Worm (Caenorhabditis elegans) whole organism, L4 larva: ENCODE measurements around the gene C03F11.2.

Source experiments
- F44E2.7 ChIP-seq: fragments of 200-800 bp; sonication (Bioruptor generic); IDR thresholded peaks from 2 replicates; pipeline ENCODE4 v2.1.2; 2022; ENCODE audit warnings: missing genetic modification characterization, missing compliant biosample characterization
- T20F7.1 ChIP-seq: fragments of 200-800 bp; sonication (Bioruptor generic); optimal IDR thresholded peaks from 2 replicates; lab custom pipeline; 2018; ENCODE audit warnings: mild to moderate bottlenecking, missing genetic modification characterization, missing compliant biosample characterization
- Y48G9A.11 ChIP-seq: fragments of 200-800 bp; sonication (Bioruptor generic); IDR thresholded peaks from 2 replicates; pipeline ENCODE4 v1.3.6; 2022; ENCODE audit warnings: missing genetic modification reagents, missing genetic modification characterization, missing compliant biosample characterization
- ZK546.5 ChIP-seq, 2 experiments: sonication (generic microtip); optimal IDR thresholded peaks; 2 replicates each; lab custom pipeline; 2017; ENCODE audit warnings: missing biosample characterization in 2 of 2, missing genetic modification characterization in 2 of 2
- aly-2 ChIP-seq: sonication (generic microtip); optimal IDR thresholded peaks from 2 replicates; lab custom pipeline; 2018; ENCODE audit warnings: missing biosample characterization, missing genetic modification characterization
- ceh-32 ChIP-seq: sonication (generic microtip); optimal IDR thresholded peaks from 2 replicates; lab custom pipeline; 2016; ENCODE audit warnings: mild to moderate bottlenecking, missing genetic modification characterization, missing compliant biosample characterization; ENCODE audit not compliant: poor library complexity
- ctbp-1 ChIP-seq: fragments of 200-800 bp; sonication (Bioruptor generic); IDR thresholded peaks from 2 replicates; pipeline ENCODE4 v1.3.6; 2022; ENCODE audit warnings: missing genetic modification reagents, missing genetic modification characterization, missing compliant biosample characterization
- daf-16 ChIP-seq, 3 experiments: sonication (generic microtip); optimal IDR thresholded peaks; 2 replicates each; lab custom pipeline; 2016 to 2017; ENCODE audit warnings: missing genetic modification characterization in 3 of 3, missing genetic modification reagents in 3 of 3, mild to moderate bottlenecking in 2 of 3, missing compliant biosample characterization in 2 of 3, missing biosample characterization in 1 of 3, moderate library complexity in 1 of 3
- daf-8 ChIP-seq: fragments of 200-800 bp; sonication (Bioruptor generic); IDR thresholded peaks from 2 replicates; pipeline ENCODE4 v1.3.6; 2022; ENCODE audit warnings: missing genetic modification characterization, missing compliant biosample characterization
- dmd-6 ChIP-seq: fragments of 200-800 bp; sonication (Bioruptor generic); IDR thresholded peaks from 2 replicates; pipeline ENCODE4 v1.3.6; 2022; ENCODE audit warnings: missing genetic modification reagents, missing genetic modification characterization, missing compliant biosample characterization
- dmd-9 ChIP-seq: fragments of 200-800 bp; sonication (Bioruptor generic); IDR thresholded peaks from 2 replicates; pipeline ENCODE4 v1.3.6; 2022; ENCODE audit warnings: missing genetic modification reagents, missing genetic modification characterization, missing compliant biosample characterization
- duxl-1 ChIP-seq: sonication (generic microtip); optimal IDR thresholded peaks from 2 replicates; lab custom pipeline; 2016; ENCODE audit warnings: mild to moderate bottlenecking, missing genetic modification characterization, moderate library complexity, missing compliant biosample characterization; ENCODE audit not compliant: poor library complexity
- dve-1 ChIP-seq: sonication (generic microtip); optimal IDR thresholded peaks from 2 replicates; lab custom pipeline; 2017; ENCODE audit warnings: antibody characterized with exemption, mild to moderate bottlenecking, missing genetic modification characterization, missing compliant biosample characterization; ENCODE audit not compliant: insufficient read depth
- egl-27 ChIP-seq: sonication (generic microtip); optimal IDR thresholded peaks from 3 replicates; lab custom pipeline; 2017; ENCODE audit warnings: missing biosample characterization, missing genetic modification reagents, missing genetic modification characterization
- egl-43 ChIP-seq: fragments of 200-800 bp; sonication (Bioruptor generic); IDR thresholded peaks from 2 replicates; pipeline ENCODE4 v1.3.6; 2022; ENCODE audit warnings: missing genetic modification reagents, missing genetic modification characterization, missing compliant biosample characterization
- fos-1 ChIP-seq: fragments of 150-350 bp; optimal IDR thresholded peaks from 2 replicates; lab custom pipeline; 2014; ENCODE audit warnings: missing biosample characterization, missing genetic modification characterization
- lin-15B ChIP-seq: fragments of 150-350 bp; sonication (generic microtip); optimal IDR thresholded peaks from 3 replicates; lab custom pipeline; 2014; ENCODE audit warnings: missing biosample characterization, missing genetic modification characterization
- lin-29 ChIP-seq: fragments of 200-800 bp; sonication (Bioruptor generic); IDR thresholded peaks from 2 replicates; pipeline ENCODE4 v1.3.6; 2022; ENCODE audit warnings: missing genetic modification reagents, missing genetic modification characterization, missing compliant biosample characterization
- lin-38 ChIP-seq: fragments of 200-800 bp; sonication (Bioruptor generic); IDR thresholded peaks from 2 replicates; pipeline ENCODE4 v1.3.6; 2022; ENCODE audit warnings: missing genetic modification reagents, missing genetic modification characterization, missing compliant biosample characterization
- lin-39 ChIP-seq: fragments of 150-350 bp; optimal IDR thresholded peaks from 2 replicates; lab custom pipeline; 2014; ENCODE audit warnings: missing biosample characterization, missing genetic modification reagents, missing genetic modification characterization
- madf-5 ChIP-seq, 2 experiments: fragments of 200-800 bp; sonication (Bioruptor generic); IDR thresholded peaks; 2 replicates each; pipeline ENCODE4 v1.3.6; 2022; ENCODE audit warnings: missing compliant biosample characterization in 2 of 2, missing genetic modification characterization in 2 of 2
- mep-1 ChIP-seq: fragments of 150-350 bp; sonication (generic microtip); optimal IDR thresholded peaks from 3 replicates; lab custom pipeline; 2014; ENCODE audit warnings: missing biosample characterization, missing genetic modification characterization
- mxl-2 ChIP-seq: fragments of 200-800 bp; sonication (Bioruptor generic); conservative IDR thresholded peaks from 2 replicates; pipeline ENCODE4 v1.3.6; 2022; ENCODE audit warnings: missing genetic modification reagents, missing genetic modification characterization, missing compliant biosample characterization
- mxl-3 ChIP-seq: fragments of 200-800 bp; sonication (Bioruptor generic); optimal IDR thresholded peaks from 2 replicates; lab custom pipeline; 2018; ENCODE audit warnings: mild to moderate bottlenecking, missing genetic modification characterization, missing compliant biosample characterization
- nhr-10 ChIP-seq: fragments of 150-350 bp; optimal IDR thresholded peaks from 2 replicates; lab custom pipeline; 2014; ENCODE audit warnings: missing biosample characterization, missing genetic modification characterization
- nhr-111 ChIP-seq: fragments of 200-800 bp; sonication (Bioruptor generic); optimal IDR thresholded peaks from 2 replicates; lab custom pipeline; 2018; ENCODE audit warnings: mild to moderate bottlenecking, missing genetic modification characterization, missing compliant biosample characterization
- nhr-28 ChIP-seq: fragments of 150-350 bp; optimal IDR thresholded peaks from 2 replicates; lab custom pipeline; 2014; ENCODE audit warnings: missing biosample characterization, missing genetic modification characterization
- nhr-6 ChIP-seq: fragments of 150-350 bp; optimal IDR thresholded peaks from 2 replicates; lab custom pipeline; 2014; ENCODE audit warnings: missing biosample characterization, missing genetic modification characterization
- nhr-77 ChIP-seq: fragments of 150-350 bp; optimal IDR thresholded peaks from 2 replicates; lab custom pipeline; 2014; ENCODE audit warnings: missing biosample characterization, missing genetic modification characterization
- pha-4 ChIP-seq, 2 experiments: fragments of 150-350 bp in 1 of 2; fragments of 200-800 bp in 1 of 2; sonication (Bioruptor generic) in 1 of 2; IDR thresholded peaks in 1 of 2; optimal IDR thresholded peaks in 1 of 2; 2 replicates each; pipeline versions ENCODE4 v1.3.6 to Lab custom; 2014 to 2022; ENCODE audit warnings: missing genetic modification characterization in 2 of 2, missing genetic modification reagents in 2 of 2, missing biosample characterization in 1 of 2, missing compliant biosample characterization in 1 of 2
- php-3 ChIP-seq: fragments of 200-800 bp; sonication (Bioruptor generic); IDR thresholded peaks from 2 replicates; pipeline ENCODE4 v1.3.6; 2022; ENCODE audit warnings: missing genetic modification reagents, missing genetic modification characterization, missing compliant biosample characterization
- pqm-1 ChIP-seq: sonication (generic microtip); optimal IDR thresholded peaks from 2 replicates; lab custom pipeline; 2017; ENCODE audit warnings: missing biosample characterization, missing genetic modification characterization
- rbr-2 ChIP-seq: sonication (generic microtip); optimal IDR thresholded peaks from 2 replicates; lab custom pipeline; 2016; ENCODE audit warnings: missing genotype, missing genetic modification characterization, missing compliant biosample characterization
- tag-97 ChIP-seq: fragments of 200-800 bp; sonication (Bioruptor generic); IDR thresholded peaks from 2 replicates; pipeline ENCODE4 v1.3.6; 2022; ENCODE audit warnings: missing genetic modification characterization, missing compliant biosample characterization
- tra-1 ChIP-seq: fragments of 200-800 bp; sonication (Bioruptor generic); IDR thresholded peaks from 2 replicates; pipeline ENCODE4 v1.3.6; 2022; ENCODE audit warnings: missing genetic modification reagents, missing genetic modification characterization, missing compliant biosample characterization
- vab-7 ChIP-seq: fragments of 200-800 bp; sonication (Bioruptor generic); IDR thresholded peaks from 2 replicates; pipeline ENCODE4 v1.3.6; 2022; ENCODE audit warnings: missing genetic modification reagents, missing genetic modification characterization, missing compliant biosample characterization
- zag-1 ChIP-seq: fragments of 150-350 bp; optimal IDR thresholded peaks from 2 replicates; lab custom pipeline; 2014; ENCODE audit warnings: missing biosample characterization, missing genetic modification characterization
- zfp-3 ChIP-seq: fragments of 200-800 bp; sonication (Bioruptor generic); conservative IDR thresholded peaks from 2 replicates; pipeline ENCODE4 v1.3.6; 2022; ENCODE audit warnings: missing genetic modification reagents, missing genetic modification characterization, missing compliant biosample characterization
- zip-11 ChIP-seq: fragments of 200-800 bp; sonication (Bioruptor generic); IDR thresholded peaks from 2 replicates; pipeline ENCODE4 v1.3.6; 2022; ENCODE audit warnings: missing genetic modification characterization, missing compliant biosample characterization
- ztf-11 ChIP-seq: fragments of 150-350 bp; optimal IDR thresholded peaks from 2 replicates; lab custom pipeline; 2014; ENCODE audit warnings: missing biosample characterization, missing genetic modification characterization
- ztf-7 ChIP-seq: fragments of 150-350 bp; optimal IDR thresholded peaks from 2 replicates; lab custom pipeline; 2014; ENCODE audit warnings: missing biosample characterization, missing genetic modification characterization

The C03F11.2 gene

ce11 chrX:5365437-5365836 lies 31.8 kb downstream of the C03F11.2 start, which contains the start of gene F35C8.5:
F35C8.5 (plus strand) TSS chrX:5365813.
- no peak for TF ChIP-seq zip-11 (GFP tag; lab: Robert Waterston, UW)
- no peak for TF ChIP-seq vab-7 (GFP tag; lab: Robert Waterston, UW)
- TF ChIP-seq dmd-6: 0 out of 2 replicates have a peak, but pooled peaks have one; percentile 6
- no peak for TF ChIP-seq tag-97 (GFP tag; lab: Robert Waterston, UW)
- no peak for TF ChIP-seq lin-38
- TF ChIP-seq nhr-77: peak; percentile 34
- peak; percentile 35 for TF ChIP-seq dve-1 (tag; lab: Kevin White, UChicago)
- TF ChIP-seq daf-16 (GFP tag; optimal IDR thresholded peaks at IDR 0.05; lab: Kevin White, UChicago): no peak
- peak; percentile 76 for TF ChIP-seq daf-16 (tag; optimal IDR thresholded peaks at IDR 0.05; lab: Kevin White, UChicago)
- TF ChIP-seq madf-5 (GFP tag; IDR thresholded peaks at IDR 0.05; lab: Robert Waterston, UW): no peak
- TF ChIP-seq T20F7.1: no peak
- no peak for TF ChIP-seq F44E2.7 (GFP tag; lab: Robert Waterston, UW)
- no peak for TF ChIP-seq zag-1 (tag; lab: Kevin White, UChicago)
- 0 out of 2 replicates have a peak, but pooled peaks have one; percentile 44 for TF ChIP-seq php-3 (GFP tag; lab: Robert Waterston, UW)
- no peak for TF ChIP-seq mxl-3 (GFP tag; lab: Kevin White, UChicago)
- no peak for TF ChIP-seq lin-29 (GFP tag; lab: Robert Waterston, UW)
- no peak for TF ChIP-seq ztf-7 (tag; lab: Kevin White, UChicago)
- TF ChIP-seq ceh-32: no peak
- no peak for TF ChIP-seq nhr-6
- peak; percentile 52 for TF ChIP-seq nhr-28 (tag; lab: Kevin White, UChicago)
- no peak for TF ChIP-seq ZK546.5 (tag; optimal IDR thresholded peaks at IDR 0.05; lab: Kevin White, UChicago)
- no peak for TF ChIP-seq ctbp-1
- TF ChIP-seq pqm-1 (tag; lab: Kevin White, UChicago): peak; percentile 53
- TF ChIP-seq duxl-1: no peak
- TF ChIP-seq mep-1 (tag; lab: Kevin White, UChicago): no peak

ce11 chrX:5364222-5364621 lies 33.0 kb downstream of the C03F11.2 start, which contains the start of gene chtl-1:
chtl-1 (minus strand) TSS chrX:5364322.
- TF ChIP-seq nhr-10 (tag; lab: Kevin White, UChicago) (no peak), pha-4 (GFP tag; IDR thresholded peaks at IDR 0.05; lab: Robert Waterston, UW) (no peak), pha-4 (tag; optimal IDR thresholded peaks at IDR 0.05; lab: Kevin White, UChicago) (no peak), nhr-77 (no peak), lin-15B (tag; lab: Kevin White, UChicago) (no peak), fos-1 (tag; lab: Kevin White, UChicago) (no peak), mxl-2 (GFP tag; lab: Robert Waterston, UW) (no peak), Y48G9A.11 (GFP tag; lab: Robert Waterston, UW) (no peak), rbr-2 (tag; lab: Kevin White, UChicago) (no peak), dmd-9 (GFP tag; lab: Robert Waterston, UW) (no peak), lin-39 (tag; lab: Kevin White, UChicago) (no peak), ztf-11 (tag; lab: Kevin White, UChicago) (no peak), zfp-3 (GFP tag; lab: Robert Waterston, UW) (no peak), egl-27 (tag; lab: Kevin White, UChicago) (no peak), nhr-28 (tag; lab: Kevin White, UChicago) (no peak), daf-8 (no peak), F44E2.7 (GFP tag; lab: Robert Waterston, UW) (no peak)

DNA sequence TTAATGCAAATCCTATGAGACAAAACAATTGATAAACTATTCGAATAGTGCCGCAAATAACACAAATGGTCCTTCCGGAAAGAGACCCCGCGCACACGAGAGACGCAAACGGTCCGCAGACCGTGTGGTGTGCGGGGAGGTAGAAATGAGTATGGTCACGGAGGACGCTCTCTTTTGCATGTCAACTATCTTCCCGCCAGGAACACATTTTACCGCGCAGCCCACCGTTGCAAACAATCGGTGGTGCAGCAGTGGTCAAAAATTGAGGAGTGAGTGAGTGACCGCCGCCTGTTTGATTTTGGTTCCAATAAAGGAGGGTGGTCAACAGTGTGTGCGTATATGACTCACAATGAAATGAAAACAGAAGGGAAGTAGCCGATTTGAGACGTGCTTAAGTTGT lies 36.5 kb downstream of the C03F11.2 start:
- TF ChIP-seq nhr-77 (no peak), egl-43 (GFP tag; lab: Robert Waterston, UW) (0 out of 2 replicates have a peak, but pooled peaks have one; percentile 33), ztf-11 (tag; lab: Kevin White, UChicago) (no peak), aly-2 (tag; lab: Kevin White, UChicago) (no peak), tra-1 (GFP tag; lab: Robert Waterston, UW) (no peak), nhr-111 (GFP tag; lab: Kevin White, UChicago) (no peak)
